Fruit fly (Drosophila melanogaster): ENCODE results near the gene obst-B.

DNA sequence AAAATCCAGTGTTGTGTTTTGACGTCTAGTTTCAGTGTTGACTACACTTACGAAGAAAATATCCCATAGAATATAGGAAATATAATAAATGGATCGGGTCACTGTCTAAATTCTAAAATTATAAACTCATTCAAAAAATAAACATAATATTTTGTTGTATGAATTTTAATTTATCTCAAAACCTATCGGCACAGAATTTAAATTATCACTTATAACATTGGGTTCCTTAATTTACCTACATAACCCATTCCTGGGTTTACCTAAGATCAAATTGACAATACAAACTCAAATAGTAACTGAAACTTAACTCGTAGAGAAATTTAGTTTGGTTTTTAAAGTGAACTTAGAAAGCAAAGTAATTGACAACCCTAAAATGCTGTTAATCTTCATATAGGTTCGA, 35.9 kb upstream of the obst-B start:
- TF ChIP-seq CG10348 (GFP tag; IDR thresholded peaks at IDR 0.05) (no peak), CG14655 (GFP tag; optimal IDR thresholded peaks at IDR 0.05) (no peak), fd96Ca (GFP tag; IDR thresholded peaks at IDR 0.05) (no peak), rn (GFP tag; IDR thresholded peaks at IDR 0.05) (no peak), CG15710 (tag; optimal IDR thresholded peaks at IDR 0.05) (no peak), CG4496 (GFP tag; IDR thresholded peaks at IDR 0.05) (no peak), Pif1A (GFP tag; optimal IDR thresholded peaks at IDR 0.05) (no peak), Pif1B (GFP tag; optimal IDR thresholded peaks at IDR 0.05) (no peak), CG12605 (GFP tag; IDR thresholded peaks at IDR 0.05) (no peak), Snoo (tag; optimal IDR thresholded peaks at IDR 0.05) (no peak), Ets98B (GFP tag; IDR thresholded peaks at IDR 0.05) (no peak), CG9948 (tag; optimal IDR thresholded peaks at IDR 0.05) (no peak), CG8159 (tag; optimal IDR thresholded peaks at IDR 0.05) (no peak), CG32121 (GFP tag; IDR thresholded peaks at IDR 0.05) (no peak)
